Worm (Caenorhabditis elegans): ENCODE data around the gene K04G7.1.
A peak's percentile ranks its signal among the peaks of the same experiment; 100 is the strongest.

Gene K04G7.1

DNA sequence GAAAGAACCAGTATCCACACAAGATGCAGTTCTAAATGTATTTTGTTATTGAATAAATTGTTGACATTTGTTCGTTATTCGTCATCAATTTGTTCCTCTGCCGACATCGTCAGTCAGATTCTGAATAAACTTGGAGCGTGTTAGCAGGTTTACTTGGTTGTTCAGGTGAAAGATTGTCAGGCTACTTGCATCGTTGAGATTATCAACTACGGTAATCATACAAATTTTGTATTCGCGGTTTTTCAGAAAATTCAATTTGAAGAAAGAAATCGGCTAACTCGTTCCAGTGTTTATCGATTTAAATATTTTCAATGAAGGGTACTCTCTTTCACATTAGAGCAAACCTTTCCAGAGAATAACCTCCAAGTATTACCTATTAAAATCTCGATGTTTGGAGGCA lies 47.2 kb downstream of the K04G7.1 start, which contains the start of gene R151.2 (continued):
- TF ChIP-seq rec-8 (tag; optimal IDR thresholded peaks at IDR 0.05) (peak in 1 of 2 experiments; percentile 4), dox-1 (GFP tag; IDR thresholded peaks at IDR 0.05) (0 out of 2 replicates have a peak, but pooled peaks have one; percentile 12), nhr-80 (tag; optimal IDR thresholded peaks at IDR 0.05) (no peak), F57A8.1 (GFP tag; optimal IDR thresholded peaks at IDR 0.05) (peak; percentile 6), rpc-1 (optimal IDR thresholded peaks at IDR 0.05) (no peak), rpc-1 (tag; optimal IDR thresholded peaks at IDR 0.05) (no peak), F22D6.2 (tag; optimal IDR thresholded peaks at IDR 0.05) (no peak), gei-17 (GFP tag; optimal IDR thresholded peaks at IDR 0.05) (no peak), ZK185.1 (tag; optimal IDR thresholded peaks at IDR 0.05; ENCODE audit: poor library complexity, severe bottlenecking) (no peak), mes-4 (tag; optimal IDR thresholded peaks at IDR 0.05) (no peak), pha-4 (tag; optimal IDR thresholded peaks at IDR 0.05) (no peak), sptf-2 (GFP tag; optimal IDR thresholded peaks at IDR 0.05) (no peak), nhr-179 (tag; optimal IDR thresholded peaks at IDR 0.05) (no peak), snpc-3.4 (tag; optimal IDR thresholded peaks at IDR 0.05) (peak; percentile 37), T07F8.4 (tag; optimal IDR thresholded peaks at IDR 0.05) (no peak), madf-10 (tag; optimal IDR thresholded peaks at IDR 0.05) (no peak), ztf-3 (GFP tag; optimal IDR thresholded peaks at IDR 0.05) (no peak), ztf-6 (GFP tag; IDR thresholded peaks at IDR 0.05) (no peak), akir-1 (GFP tag; optimal IDR thresholded peaks at IDR 0.05) (no peak), F49E8.2 (tag; optimal IDR thresholded peaks at IDR 0.05; ENCODE audit: insufficient read depth) (peak; percentile 57), ccch-3 (GFP tag; optimal IDR thresholded peaks at IDR 0.05) (no peak), egrh-3 (GFP tag; IDR thresholded peaks at IDR 0.05) (no peak), nhr-90 (tag; optimal IDR thresholded peaks at IDR 0.05) (no peak), hlh-12 (tag; optimal IDR thresholded peaks at IDR 0.05) (no peak), unc-130 (GFP tag; optimal IDR thresholded peaks at IDR 0.05) (no peak), attf-6 (GFP tag; IDR thresholded peaks at IDR 0.05) (peak; percentile 60), Y53F4B.3 (GFP tag; IDR thresholded peaks at IDR 0.05) (no peak), hlh-26 (GFP tag; conservative IDR thresholded peaks at IDR 0.05) (no peak), nfyb-1 (GFP tag; IDR thresholded peaks at IDR 0.05) (0 out of 2 replicates have a peak, but pooled peaks have one; percentile 47), tbx-9 (tag; optimal IDR thresholded peaks at IDR 0.05; ENCODE audit: borderline replicate concordance) (no peak), efl-1 (GFP tag; optimal IDR thresholded peaks at IDR 0.05) (no peak), K12H6.12 (tag; optimal IDR thresholded peaks at IDR 0.05) (no peak), madf-8 (GFP tag; conservative IDR thresholded peaks at IDR 0.05) (no peak), ztf-25 (GFP tag; IDR thresholded peaks at IDR 0.05) (no peak), snpc-1.3 (tag; optimal IDR thresholded peaks at IDR 0.05; ENCODE audit: insufficient read depth) (no peak), athp-1 (tag; optimal IDR thresholded peaks at IDR 0.05) (peak; percentile 12), zfh-2 (GFP tag; conservative IDR thresholded peaks at IDR 0.05) (no peak), egl-44 (GFP tag; IDR thresholded peaks at IDR 0.05) (0 out of 2 replicates have a peak, but pooled peaks have one; percentile 35), ceh-91 (GFP tag; IDR thresholded peaks at IDR 0.05) (no peak), F23B12.7 (tag; optimal IDR thresholded peaks at IDR 0.05; ENCODE audit: insufficient read depth) (no peak), nfya-2 (GFP tag; IDR thresholded peaks at IDR 0.05) (no peak), aptf-2 (GFP tag; conservative IDR thresholded peaks at IDR 0.05) (no peak)
